Worm (Caenorhabditis elegans) whole organism, midembryonic: ENCODE data around the gene abl-1.

ENCODE experiments used
- T22C8.4 ChIP-seq: fragments of 200-800 bp; sonication (Bioruptor generic); IDR thresholded peaks from 2 replicates; pipeline ENCODE4 v1.3.6; 2022; ENCODE audit warnings: missing genetic modification characterization, missing compliant biosample characterization
- cog-1 ChIP-seq: sonication (generic microtip); optimal IDR thresholded peaks from 2 replicates; lab custom pipeline; 2016; ENCODE audit warnings: missing genetic modification characterization, missing compliant biosample characterization
- flt-1 ChIP-seq: fragments of 200-800 bp; sonication (Bioruptor generic); IDR thresholded peaks from 2 replicates; pipeline ENCODE4 v1.3.6; 2022; ENCODE audit warnings: missing genetic modification characterization, missing compliant biosample characterization
- klf-2 ChIP-seq: fragments of 200-800 bp; sonication (Bioruptor generic); conservative IDR thresholded peaks from 2 replicates; pipeline ENCODE4 v1.3.6; 2022; ENCODE audit warnings: missing genetic modification reagents, missing genetic modification characterization, missing compliant biosample characterization
- med-1 ChIP-seq: sonication (generic microtip); optimal IDR thresholded peaks from 2 replicates; lab custom pipeline; 2017; ENCODE audit warnings: missing genetic modification characterization, mild to moderate bottlenecking, missing compliant biosample characterization, antibody characterized with exemption, missing genetic modification reagents; ENCODE audit not compliant: insufficient read depth
- ref-1 ChIP-seq: fragments of 200-800 bp; sonication (Bioruptor generic); conservative IDR thresholded peaks from 2 replicates; pipeline ENCODE4 v1.3.6; 2022; ENCODE audit warnings: missing genetic modification reagents, missing genetic modification characterization, missing compliant biosample characterization
- tab-1 ChIP-seq: fragments of 200-800 bp; sonication (Bioruptor generic); IDR thresholded peaks from 2 replicates; pipeline ENCODE4 v1.3.6; 2022; ENCODE audit warnings: missing genetic modification characterization, missing compliant biosample characterization
- ztf-23 ChIP-seq: fragments of 200-800 bp; sonication (Bioruptor generic); IDR thresholded peaks from 2 replicates; pipeline ENCODE4 v1.3.6; 2022; ENCODE audit warnings: missing genetic modification reagents, missing genetic modification characterization, missing compliant biosample characterization
- ztf-29 ChIP-seq: fragments of 200-800 bp; sonication (Bioruptor generic); IDR thresholded peaks from 2 replicates; pipeline ENCODE4 v1.3.6; 2022; ENCODE audit warnings: missing genetic modification reagents, missing genetic modification characterization, missing compliant biosample characterization

The abl-1 gene

ce11 chrX:10628454-10628853, 4.4 kb upstream of the abl-1 start, which contains the start of gene M79.2:
Gene M79.2, minus strand, starts transcription at chrX:10628807.
- TF ChIP-seq klf-2 (GFP tag; lab: Robert Waterston, UW) (no peak), med-1 (GFP tag; lab: Kevin White, UChicago) (no peak)

- TF ChIP-seq ztf-23 (GFP tag; lab: Robert Waterston, UW) (no peak), tab-1 (GFP tag; lab: Robert Waterston, UW) (no peak), flt-1 (no peak), ref-1 (no peak), T22C8.4 (GFP tag; lab: Robert Waterston, UW) (no peak), med-1 (GFP tag; lab: Kevin White, UChicago) (no peak), klf-2 (GFP tag; lab: Robert Waterston, UW) (no peak), cog-1 (tag; lab: Kevin White, UChicago) (no peak), ztf-29 (GFP tag; lab: Robert Waterston, UW) (no peak)
Measured at ce11 chrX:10623119-10623518, 888 bp downstream of the abl-1 start.

ce11 chrX:10622607-10623006, 1.4 kb downstream of the abl-1 start:
- no peak for TF ChIP-seq cog-1 (tag; lab: Kevin White, UChicago)
- no peak for TF ChIP-seq ztf-23 (GFP tag; lab: Robert Waterston, UW)
- no peak for TF ChIP-seq ref-1
- TF ChIP-seq klf-2 (GFP tag; lab: Robert Waterston, UW): no peak
- TF ChIP-seq tab-1 (GFP tag; lab: Robert Waterston, UW): no peak
- no peak for TF ChIP-seq T22C8.4 (GFP tag; lab: Robert Waterston, UW)
- TF ChIP-seq ztf-29 (GFP tag; lab: Robert Waterston, UW): no peak
- no peak for TF ChIP-seq med-1 (GFP tag; lab: Kevin White, UChicago)

- TF ChIP-seq med-1 (GFP tag; lab: Kevin White, UChicago) (no peak), tab-1 (GFP tag; lab: Robert Waterston, UW) (no peak), ztf-23 (GFP tag; lab: Robert Waterston, UW) (no peak), klf-2 (GFP tag; lab: Robert Waterston, UW) (no peak), ref-1 (no peak), ztf-29 (GFP tag; lab: Robert Waterston, UW) (no peak), T22C8.4 (GFP tag; lab: Robert Waterston, UW) (no peak), cog-1 (tag; lab: Kevin White, UChicago) (no peak), flt-1 (no peak)
Measured at ce11 chrX:10619554-10620199, 4.3 kb downstream of the abl-1 start.

- no peak for TF ChIP-seq klf-2 (GFP tag; lab: Robert Waterston, UW)
- no peak for TF ChIP-seq T22C8.4 (GFP tag; lab: Robert Waterston, UW)
- TF ChIP-seq cog-1 (tag; lab: Kevin White, UChicago): no peak
- no peak for TF ChIP-seq tab-1 (GFP tag; lab: Robert Waterston, UW)
- no peak for TF ChIP-seq ztf-23 (GFP tag; lab: Robert Waterston, UW)
- TF ChIP-seq med-1 (GFP tag; lab: Kevin White, UChicago): no peak
- no peak for TF ChIP-seq flt-1
- TF ChIP-seq ztf-29 (GFP tag; lab: Robert Waterston, UW): no peak
- TF ChIP-seq ref-1: no peak
Measured at ce11 chrX:10618619-10619130, 5.3 kb downstream of the abl-1 start.

- TF ChIP-seq ref-1 (no peak), med-1 (GFP tag; lab: Kevin White, UChicago) (no peak), flt-1 (no peak)
Measured at ce11 chrX:10617815-10618214, 6.2 kb downstream of the abl-1 start.

ce11 chrX:10616041-10616440, 8.0 kb downstream of the abl-1 start:
- TF ChIP-seq klf-2 (GFP tag; lab: Robert Waterston, UW) (no peak), med-1 (GFP tag; lab: Kevin White, UChicago) (no peak), ztf-29 (GFP tag; lab: Robert Waterston, UW) (no peak)

ce11 chrX:10612355-10612754, 11.7 kb downstream of the abl-1 start:
- TF ChIP-seq cog-1 (tag; lab: Kevin White, UChicago) (no peak), tab-1 (GFP tag; lab: Robert Waterston, UW) (no peak), klf-2 (GFP tag; lab: Robert Waterston, UW) (no peak), med-1 (GFP tag; lab: Kevin White, UChicago) (no peak), flt-1 (no peak), ref-1 (no peak), T22C8.4 (GFP tag; lab: Robert Waterston, UW) (no peak), ztf-29 (GFP tag; lab: Robert Waterston, UW) (no peak), ztf-23 (GFP tag; lab: Robert Waterston, UW) (no peak)

- no peak for TF ChIP-seq flt-1
- TF ChIP-seq ztf-29 (GFP tag; lab: Robert Waterston, UW): no peak
- TF ChIP-seq ref-1: no peak
- no peak for TF ChIP-seq tab-1 (GFP tag; lab: Robert Waterston, UW)
- no peak for TF ChIP-seq ztf-23 (GFP tag; lab: Robert Waterston, UW)
- TF ChIP-seq klf-2 (GFP tag; lab: Robert Waterston, UW): no peak
- TF ChIP-seq T22C8.4 (GFP tag; lab: Robert Waterston, UW): no peak
- TF ChIP-seq med-1 (GFP tag; lab: Kevin White, UChicago): no peak
- TF ChIP-seq cog-1 (tag; lab: Kevin White, UChicago): no peak
Measured at ce11 chrX:10609878-10610277, 14.1 kb downstream of the abl-1 start.

- TF ChIP-seq flt-1 (no peak), cog-1 (tag; lab: Kevin White, UChicago) (no peak)
Measured at ce11 chrX:10604386-10604785, 19.6 kb downstream of the abl-1 start, which contains the start of gene flp-19. Gene flp-19, plus strand, starts transcription at chrX:10604686.
